Fruit fly (Drosophila melanogaster) S2 (cell line): ENCODE measurements around the gene wac.
A peak's percentile ranks its signal among the peaks of the same experiment; 100 is the strongest.

Experiments used
- CG8478 ChIP-seq: fragments of >200 bp; optimal IDR thresholded peaks from 2 replicates; lab custom pipeline; 2018
- CTCF ChIP-seq, 2 experiments: fragments of >200 bp; optimal IDR thresholded peaks; 2 replicates each; lab custom pipeline; 2018

wac gene

dm6 chr3L:257618-258475, at the start of gene wac, which contains the start of gene DIP2:
Gene wac, plus strand, starts transcription at chr3L:258176.
Gene DIP2, minus strand, starts transcription at chr3L:257954.
- TF ChIP-seq CTCF (optimal IDR thresholded peaks at IDR 0.05; lab: Kevin White, UChicago) (peak in 1 of 2 experiments; percentile 57), CG8478 (no peak)

- TF ChIP-seq CG8478: no peak
These were observed 46.8 kb upstream of the wac start, which contains the start of gene Prp4k for dm6 chr3L:211200-211599. Gene Prp4k, minus strand, starts transcription at chr3L:211457.

- TF ChIP-seq CTCF (optimal IDR thresholded peaks at IDR 0.05; lab: Kevin White, UChicago) (no peak), CG8478 (no peak)
These were observed 45.5 kb upstream of the wac start, which contains the start of the genes thoc7 and Dis3l2 for dm6 chr3L:212520-212919. Gene thoc7, minus strand, starts transcription at chr3L:212687. Gene Dis3l2, plus strand, starts transcription at chr3L:212709.

dm6 chr3L:216325-216724, 41.7 kb upstream of the wac start, which contains the start of gene Kaz1-ORFB:
Gene Kaz1-ORFB, plus strand, starts transcription at chr3L:216625.
- no peak for TF ChIP-seq CG8478
- no peak for TF ChIP-seq CTCF (optimal IDR thresholded peaks at IDR 0.05; lab: Kevin White, UChicago)

- no peak for TF ChIP-seq CTCF (optimal IDR thresholded peaks at IDR 0.05; lab: Kevin White, UChicago)
- no peak for TF ChIP-seq CG8478
These were observed 40.4 kb upstream of the wac start, which contains the start of gene CG13877 for dm6 chr3L:217480-218118. Gene CG13877, plus strand, starts transcription at chr3L:218068.

dm6 chr3L:223019-223902, 34.7 kb upstream of the wac start, which contains the start of the genes pyx and CG33229:
Gene pyx, minus strand, starts transcription at chr3L:223069.
Gene CG33229, plus strand, starts transcription at chr3L:223852.
- TF ChIP-seq CG8478 (no peak), CTCF (optimal IDR thresholded peaks at IDR 0.05; lab: Kevin White, UChicago) (no peak)

- TF ChIP-seq CTCF (optimal IDR thresholded peaks at IDR 0.05; lab: Kevin White, UChicago) (no peak), CG8478 (no peak)
These were observed 33.7 kb upstream of the wac start for dm6 chr3L:224004-224951.

- TF ChIP-seq CG8478 (no peak), CTCF (optimal IDR thresholded peaks at IDR 0.05; lab: Kevin White, UChicago) (no peak)
These were observed 32.9 kb upstream of the wac start for dm6 chr3L:225120-225519.

dm6 chr3L:231504-231903, 26.5 kb upstream of the wac start, which contains the start of gene CG42846:
Gene CG42846, minus strand, starts transcription at chr3L:231604.
- TF ChIP-seq CTCF (optimal IDR thresholded peaks at IDR 0.05; lab: Kevin White, UChicago) (no peak), CG8478 (no peak)

dm6 chr3L:232267-232666, 25.7 kb upstream of the wac start, which contains the start of gene CG34454:
Gene CG34454, minus strand, starts transcription at chr3L:232350.
- TF ChIP-seq CG8478 (no peak), CTCF (optimal IDR thresholded peaks at IDR 0.05; lab: Kevin White, UChicago) (no peak)

dm6 chr3L:233251-233650, 24.7 kb upstream of the wac start, which contains the start of gene CG34453:
Gene CG34453, minus strand, starts transcription at chr3L:233351.
- TF ChIP-seq CTCF (optimal IDR thresholded peaks at IDR 0.05; lab: Kevin White, UChicago) (no peak), CG8478 (no peak)

dm6 chr3L:234337-234736, 23.6 kb upstream of the wac start:
- TF ChIP-seq CTCF (optimal IDR thresholded peaks at IDR 0.05; lab: Kevin White, UChicago) (no peak), CG8478 (no peak)

- no peak for TF ChIP-seq CG8478
- TF ChIP-seq CTCF (optimal IDR thresholded peaks at IDR 0.05; lab: Kevin White, UChicago): peak; percentile 96 to 97
These were observed 11.3 kb upstream of the wac start for dm6 chr3L:246644-247199.
